Worm (Caenorhabditis elegans) whole organism, mixed stage, embryonic: ENCODE data around the gene col-147.

Experiments
- mep-1 ChIP-seq: fragments of 150-350 bp; optimal IDR thresholded peaks from 2 replicates; lab custom pipeline; 2017; ENCODE audit warnings: missing biosample characterization, missing genetic modification reagents, missing genetic modification characterization, inconsistent platforms
- unc-62 ChIP-seq: fragments of 150-350 bp; optimal IDR thresholded peaks from 2 replicates; lab custom pipeline; 2014; ENCODE audit warnings: missing biosample characterization, missing genetic modification reagents, missing genetic modification characterization

DNA sequence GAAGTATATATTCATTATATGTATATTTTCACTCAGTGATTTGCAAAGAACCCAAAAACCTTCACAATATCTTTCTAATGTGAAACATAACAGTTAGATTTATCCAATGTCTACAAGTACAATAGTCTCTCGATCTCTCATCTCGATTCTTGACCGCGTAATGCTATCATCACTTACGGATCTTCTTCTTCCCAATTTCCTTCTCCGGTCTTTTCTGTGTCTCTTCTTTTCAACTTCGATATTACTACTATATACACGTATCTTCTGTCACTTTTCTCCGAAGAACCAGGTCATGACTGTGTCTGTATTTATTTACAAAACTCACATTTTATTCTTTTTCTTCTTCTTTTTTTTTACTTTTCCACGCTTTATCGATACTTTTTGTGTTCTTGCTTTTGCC, 44.6 kb downstream of the col-147 start:
- no peak for TF ChIP-seq unc-62 (GFP tag; lab: Kevin White, UChicago)
- no peak for TF ChIP-seq mep-1 (tag; lab: Kevin White, UChicago)
